Fruit fly (Drosophila melanogaster) whole organism, embryonic: ENCODE data around the gene CG31038.
A peak's percentile ranks its signal among the peaks of the same experiment; 100 is the strongest.

ENCODE experiments used
- Atf3 ChIP-seq: fragments of 200-800 bp; sonication (Bioruptor generic); optimal IDR thresholded peaks from 3 replicates; lab custom pipeline; 2016; ENCODE audit warnings: missing biosample characterization, missing genetic modification characterization
- B-H2 ChIP-seq: fragments of 200-800 bp; sonication (Bioruptor generic); optimal IDR thresholded peaks from 2 replicates; lab custom pipeline; 2018; ENCODE audit warnings: missing biosample characterization, mild to moderate bottlenecking, missing genetic modification characterization
- BEAF-32 ChIP-seq: fragments of 200-800 bp; sonication (Bioruptor generic); optimal IDR thresholded peaks from 3 replicates; lab custom pipeline; 2017; ENCODE audit warnings: missing biosample characterization, missing genetic modification characterization, mild to moderate bottlenecking, moderate library complexity, missing genetic modification reagents
- CG11695 ChIP-seq: fragments of 200-800 bp; sonication (Bioruptor generic); IDR thresholded peaks from 3 replicates; pipeline ENCODE4 v1.3.6; 2022; ENCODE audit warnings: missing biosample characterization, missing genetic modification characterization
- CG12769 ChIP-seq: fragments of 200-800 bp; sonication (Bioruptor generic); optimal IDR thresholded peaks from 2 replicates; lab custom pipeline; 2019; ENCODE audit warnings: missing biosample characterization, mild to moderate bottlenecking, missing genetic modification characterization, moderate library complexity
- CG13296 ChIP-seq: fragments of 200-800 bp; sonication (Bioruptor generic); optimal IDR thresholded peaks from 3 replicates; lab custom pipeline; 2018; ENCODE audit warnings: missing biosample characterization, mild to moderate bottlenecking, missing genetic modification characterization
- CG13775 ChIP-seq: fragments of 200-800 bp; sonication (Bioruptor generic); optimal IDR thresholded peaks from 3 replicates; lab custom pipeline; 2017; ENCODE audit warnings: missing biosample characterization, mild to moderate bottlenecking, missing genetic modification characterization
- CG16779 ChIP-seq: fragments of 200-800 bp; sonication (Bioruptor generic); IDR thresholded peaks from 2 replicates; pipeline ENCODE4 v1.3.6; 2022; ENCODE audit warnings: missing biosample characterization, missing genetic modification characterization
- CG16815 ChIP-seq: fragments of 200-800 bp; sonication (Bioruptor generic); optimal IDR thresholded peaks from 3 replicates; lab custom pipeline; 2017; ENCODE audit warnings: missing biosample characterization, mild to moderate bottlenecking, missing genetic modification characterization
- CG17186 ChIP-seq: fragments of 200-800 bp; sonication (Bioruptor generic); optimal IDR thresholded peaks from 3 replicates; lab custom pipeline; 2017; ENCODE audit warnings: missing biosample characterization, missing genetic modification reagents, missing genetic modification characterization
- CG17359 ChIP-seq: fragments of 200-800 bp; sonication (Bioruptor generic); optimal IDR thresholded peaks from 3 replicates; lab custom pipeline; 2018; ENCODE audit warnings: missing biosample characterization, mild to moderate bottlenecking, missing genetic modification characterization, moderate library complexity
- CG17912 ChIP-seq: fragments of 200-800 bp; sonication (Bioruptor generic); optimal IDR thresholded peaks from 2 replicates; lab custom pipeline; 2018; ENCODE audit warnings: missing biosample characterization, mild to moderate bottlenecking, missing genetic modification characterization
- CG2116 ChIP-seq: fragments of 200-800 bp; sonication (Bioruptor generic); optimal IDR thresholded peaks from 3 replicates; lab custom pipeline; 2018; ENCODE audit warnings: missing biosample characterization, mild to moderate bottlenecking, missing genetic modification characterization
- CG30020 ChIP-seq: fragments of 200-800 bp; optimal IDR thresholded peaks from 2 replicates; lab custom pipeline; 2019; ENCODE audit warnings: missing biosample characterization, mild to moderate bottlenecking, missing genetic modification characterization, moderate library complexity
- CG30403 ChIP-seq: fragments of 200-800 bp; sonication (Bioruptor generic); optimal IDR thresholded peaks from 3 replicates; lab custom pipeline; 2016; ENCODE audit warnings: missing biosample characterization, missing genetic modification characterization
- CG3281 ChIP-seq: fragments of 200-800 bp; sonication (Bioruptor generic); optimal IDR thresholded peaks from 3 replicates; lab custom pipeline; 2017; ENCODE audit warnings: missing biosample characterization, mild to moderate bottlenecking, missing genetic modification characterization
- CG6175 ChIP-seq: fragments of 200-800 bp; sonication (Bioruptor generic); IDR thresholded peaks from 3 replicates; pipeline ENCODE4 v1.3.6; 2022; ENCODE audit warnings: missing biosample characterization, missing genetic modification characterization
- CG6654 ChIP-seq: fragments of 200-800 bp; sonication (Bioruptor generic); optimal IDR thresholded peaks from 2 replicates; lab custom pipeline; 2017; ENCODE audit warnings: missing biosample characterization, mild to moderate bottlenecking, missing genetic modification characterization
- CG7745 ChIP-seq: fragments of 200-800 bp; sonication (Bioruptor generic); optimal IDR thresholded peaks from 2 replicates; lab custom pipeline; 2018; ENCODE audit warnings: missing biosample characterization, mild to moderate bottlenecking, missing genetic modification characterization, moderate library complexity
- CG8281 ChIP-seq: fragments of 200-800 bp; sonication (Bioruptor generic); optimal IDR thresholded peaks from 2 replicates; lab custom pipeline; 2018; ENCODE audit warnings: missing biosample characterization, mild to moderate bottlenecking, missing genetic modification characterization, moderate library complexity
- CG9797 ChIP-seq: fragments of 200-800 bp; sonication (Bioruptor generic); optimal IDR thresholded peaks from 3 replicates; lab custom pipeline; 2018; ENCODE audit warnings: missing biosample characterization, mild to moderate bottlenecking, missing genetic modification characterization
- CoRest ChIP-seq: fragments of 200-800 bp; sonication (Bioruptor generic); optimal IDR thresholded peaks from 3 replicates; lab custom pipeline; 2018; ENCODE audit warnings: missing biosample characterization, mild to moderate bottlenecking, missing genetic modification characterization, moderate library complexity
- Dfd ChIP-seq, 2 experiments: fragments of >200 bp; optimal IDR thresholded peaks; 2 replicates each; lab custom pipeline; 2017; ENCODE audit warnings: missing biosample characterization in 2 of 2, missing genetic modification characterization in 2 of 2
- Dll ChIP-seq: fragments of 200-800 bp; sonication (Bioruptor generic); IDR thresholded peaks from 4 replicates; pipeline ENCODE4 v1.3.6; 2022; ENCODE audit warnings: missing biosample characterization, missing genetic modification characterization; ENCODE audit not compliant: partially characterized antibody
- Fer2 ChIP-seq: fragments of 200-800 bp; sonication (Bioruptor generic); optimal IDR thresholded peaks from 2 replicates; lab custom pipeline; 2018; ENCODE audit warnings: missing biosample characterization, mild to moderate bottlenecking, missing genetic modification characterization, moderate library complexity
- GATAe ChIP-seq: fragments of 200-800 bp; sonication (Bioruptor generic); conservative IDR thresholded peaks from 2 replicates; pipeline ENCODE4 v1.3.6; 2022; ENCODE audit warnings: missing biosample characterization, missing genetic modification characterization
- HHEX ChIP-seq: fragments of 200-800 bp; sonication (Bioruptor generic); optimal IDR thresholded peaks from 3 replicates; lab custom pipeline; 2017; ENCODE audit warnings: missing biosample characterization, mild to moderate bottlenecking, missing genetic modification characterization, missing genetic modification reagents
- Hey ChIP-seq: fragments of 200-800 bp; sonication (Bioruptor generic); optimal IDR thresholded peaks from 3 replicates; lab custom pipeline; 2018; ENCODE audit warnings: missing biosample characterization, mild to moderate bottlenecking, missing genetic modification characterization
- Lim3 ChIP-seq: fragments of 200-800 bp; sonication (Bioruptor generic); IDR thresholded peaks from 2 replicates; pipeline ENCODE4 v1.3.6; 2022; ENCODE audit warnings: missing biosample characterization, missing genetic modification characterization
- MBD-R2 ChIP-seq: fragments of 200-800 bp; sonication (Bioruptor generic); IDR thresholded peaks from 2 replicates; pipeline ENCODE4 v1.3.6; 2022; ENCODE audit warnings: missing biosample characterization, missing genetic modification characterization
- NC2β ChIP-seq: fragments of 200-800 bp; sonication (Bioruptor generic); optimal IDR thresholded peaks from 2 replicates; lab custom pipeline; 2016; ENCODE audit warnings: missing biosample characterization, missing genetic modification characterization
- NK7.1 ChIP-seq: fragments of 200-800 bp; sonication (Bioruptor generic); optimal IDR thresholded peaks from 3 replicates; lab custom pipeline; 2016; ENCODE audit warnings: missing biosample characterization, missing genetic modification characterization
- Ptx1 ChIP-seq: fragments of 200-800 bp; sonication (Bioruptor generic); IDR thresholded peaks from 2 replicates; pipeline ENCODE4 v1.3.6; 2022; ENCODE audit warnings: missing biosample characterization, missing genetic modification characterization
- Sin3A ChIP-seq: fragments of >200 bp; optimal IDR thresholded peaks from 2 replicates; lab custom pipeline; 2018
- YL-1 ChIP-seq: fragments of 200-800 bp; sonication (Bioruptor generic); optimal IDR thresholded peaks from 3 replicates; lab custom pipeline; 2017; ENCODE audit warnings: missing biosample characterization, mild to moderate bottlenecking, missing genetic modification characterization
- aop ChIP-seq: fragments of 200-800 bp; sonication (Bioruptor generic); IDR thresholded peaks from 2 replicates; pipeline ENCODE4 v1.3.6; 2022; ENCODE audit warnings: missing biosample characterization, missing genetic modification characterization
- ara ChIP-seq: fragments of 200-800 bp; sonication (Bioruptor generic); IDR thresholded peaks from 2 replicates; pipeline ENCODE4 v1.3.6; 2022; ENCODE audit warnings: missing biosample characterization, missing genetic modification characterization
- cato ChIP-seq: fragments of 200-800 bp; sonication (Bioruptor generic); optimal IDR thresholded peaks from 2 replicates; lab custom pipeline; 2016; ENCODE audit warnings: missing biosample characterization, missing genetic modification characterization, borderline replicate concordance
- dpn ChIP-seq, 2 experiments: fragments of 200-800 bp; sonication (Bioruptor generic); optimal IDR thresholded peaks; 3 replicates each; lab custom pipeline; 2016; ENCODE audit warnings: missing biosample characterization in 2 of 2, missing genetic modification characterization in 2 of 2
- eve ChIP-seq, 2 experiments: fragments of >200 bp; optimal IDR thresholded peaks; 2 replicates each; lab custom pipeline; 2017; ENCODE audit warnings: missing biosample characterization in 2 of 2, missing genetic modification characterization in 2 of 2
- ewg ChIP-seq: fragments of 200-800 bp; sonication (Bioruptor generic); optimal IDR thresholded peaks from 3 replicates; lab custom pipeline; 2017; ENCODE audit warnings: mild to moderate bottlenecking, missing biosample characterization, missing genetic modification reagents, missing genetic modification characterization
- gfzf ChIP-seq: fragments of 200-800 bp; sonication (Bioruptor generic); optimal IDR thresholded peaks from 2 replicates; lab custom pipeline; 2016; ENCODE audit warnings: missing biosample characterization, mild to moderate bottlenecking, missing genetic modification characterization, moderate library complexity
- kah ChIP-seq: fragments of 200-800 bp; sonication (Bioruptor generic); optimal IDR thresholded peaks from 2 replicates; lab custom pipeline; 2018; ENCODE audit warnings: missing biosample characterization, mild to moderate bottlenecking, missing genetic modification characterization
- maf-S ChIP-seq: fragments of 200-800 bp; sonication (Bioruptor generic); optimal IDR thresholded peaks from 2 replicates; lab custom pipeline; 2016; ENCODE audit warnings: missing biosample characterization, missing genetic modification characterization
- odd ChIP-seq: fragments of 200-800 bp; sonication (Bioruptor generic); optimal IDR thresholded peaks from 2 replicates; lab custom pipeline; 2017; ENCODE audit warnings: missing biosample characterization, mild to moderate bottlenecking, missing genetic modification characterization
- sens-2 ChIP-seq: fragments of 200-800 bp; sonication (Bioruptor generic); IDR thresholded peaks from 2 replicates; pipeline ENCODE4 v1.3.6; 2022; ENCODE audit warnings: missing biosample characterization, missing genetic modification characterization
- tin ChIP-seq: fragments of 200-800 bp; sonication (Bioruptor generic); optimal IDR thresholded peaks from 3 replicates; lab custom pipeline; 2016; ENCODE audit warnings: missing biosample characterization, missing genetic modification characterization
- tna ChIP-seq: fragments of 200-800 bp; sonication (Bioruptor generic); IDR thresholded peaks from 2 replicates; pipeline ENCODE4 v1.3.6; 2022; ENCODE audit warnings: missing biosample characterization, missing genetic modification characterization; ENCODE audit not compliant: partially characterized antibody
- vnd ChIP-seq: fragments of 200-800 bp; sonication (Bioruptor generic); IDR thresholded peaks from 3 replicates; pipeline ENCODE4 v1.3.6; 2022; ENCODE audit warnings: missing biosample characterization, missing genetic modification characterization; ENCODE audit not compliant: partially characterized antibody

CG31038 gene

DNA sequence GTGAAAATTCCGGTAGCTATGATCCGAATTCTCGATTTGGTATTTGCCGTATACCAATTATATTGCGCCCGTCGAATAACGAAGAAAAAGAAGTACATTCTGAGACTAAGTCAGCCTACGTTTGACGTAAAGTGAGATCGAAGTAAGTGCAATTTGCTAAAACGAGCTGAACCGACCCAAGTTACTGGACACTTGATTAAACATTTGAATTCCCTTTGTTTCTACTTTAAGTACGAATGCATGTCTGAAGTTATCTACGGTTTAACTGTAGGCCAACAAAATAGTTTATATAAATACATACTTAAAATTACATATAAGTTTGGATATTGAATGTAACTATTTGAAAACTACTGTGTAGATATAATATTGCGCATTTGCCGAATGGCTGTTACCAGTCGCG is 53.4 kb downstream of the CG31038 start, which contains the start of gene alpha-Man-Ic:
Gene alpha-Man-Ic, minus strand, starts transcription at position 101 of the 400 bp plus-strand sequence.
- TF ChIP-seq CG6654 (GFP tag; lab: Kevin White, UChicago) (no peak), gfzf (GFP tag; lab: Kevin White, UChicago) (no peak), CG17912 (GFP tag; lab: Kevin White, UChicago) (no peak)

DNA sequence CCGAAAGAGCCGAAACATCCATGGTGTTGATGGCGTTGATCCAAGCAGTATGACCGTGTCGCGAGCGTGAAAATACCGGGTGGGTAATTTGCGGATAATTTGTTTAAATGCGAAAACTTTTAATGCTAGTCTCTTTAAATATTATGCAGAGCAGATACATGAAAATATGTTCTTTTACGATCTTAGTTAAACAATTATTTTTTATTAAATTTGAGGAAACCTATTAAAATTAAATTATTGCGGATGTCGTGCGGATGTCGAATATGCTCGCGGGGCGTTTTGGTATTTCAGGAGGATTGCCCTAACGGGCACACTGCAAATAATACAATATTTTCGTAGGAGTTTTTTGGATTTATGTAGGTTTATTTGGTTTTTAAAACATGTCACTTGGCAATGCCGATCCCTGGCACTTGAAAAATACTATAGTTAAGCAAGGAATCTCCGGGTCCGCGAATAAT is 56.2 kb downstream of the CG31038 start, which contains the start of the genes Cog7, CG42557 and CG42558:
Gene Cog7, minus strand, starts transcription at position 51 of the 458 bp plus-strand sequence.
Gene CG42557, plus strand, starts transcription at position 281 of the 458 bp plus-strand sequence.
Gene CG42558, plus strand, starts transcription at position 281 of the 458 bp plus-strand sequence.
- TF ChIP-seq CG8281 (no peak), maf-S (no peak), sens-2 (GFP tag; lab: Robert Waterston, UW) (no peak), aop (GFP tag; lab: Robert Waterston, UW) (no peak), CG13775 (GFP tag; lab: Kevin White, UChicago) (peak; percentile 100), CG6175 (GFP tag; lab: Robert Waterston, UW) (no peak), HHEX (GFP tag; lab: Kevin White, UChicago) (no peak), Lim3 (GFP tag; lab: Robert Waterston, UW) (no peak), CG16779 (GFP tag; lab: Robert Waterston, UW) (no peak), CG11695 (GFP tag; lab: Robert Waterston, UW) (no peak), CG30403 (GFP tag; lab: Kevin White, UChicago) (no peak), Hey (tag; lab: Kevin White, UChicago) (no peak), Fer2 (tag; lab: Kevin White, UChicago) (no peak), CG30020 (tag; lab: Kevin White, UChicago) (peak; percentile 49), gfzf (GFP tag; lab: Kevin White, UChicago) (peak; percentile 82), cato (GFP tag; lab: Kevin White, UChicago) (no peak), CG17359 (tag; lab: Kevin White, UChicago) (no peak), B-H2 (no peak), odd (GFP tag; lab: Kevin White, UChicago) (no peak), CG17186 (GFP tag; lab: Kevin White, UChicago) (no peak), Ptx1 (GFP tag; lab: Robert Waterston, UW) (no peak), CG7745 (no peak), MBD-R2 (peak; percentile 83), ara (GFP tag; lab: Robert Waterston, UW) (no peak), vnd (GFP tag; lab: Robert Waterston, UW) (no peak), kah (GFP tag; lab: Kevin White, UChicago) (no peak), CG12769 (no peak), tin (GFP tag; lab: Kevin White, UChicago) (no peak), CoRest (tag; lab: Kevin White, UChicago) (peak; percentile 2), dpn (GFP tag; optimal IDR thresholded peaks at IDR 0.05; lab: Kevin White, UChicago) (no peak), YL-1 (GFP tag; lab: Kevin White, UChicago) (peak; percentile 69), Dll (GFP tag; lab: Robert Waterston, UW) (no peak; the same call in 3 of the 4 replicates), tna (GFP tag; lab: Robert Waterston, UW) (no peak), CG2116 (peak; percentile 3), BEAF-32 (peak; percentile 22), ewg (GFP tag; lab: Kevin White, UChicago) (no peak), CG3281 (GFP tag; lab: Kevin White, UChicago) (no peak), CG16815 (GFP tag; lab: Kevin White, UChicago) (no peak), GATAe (GFP tag; lab: Robert Waterston, UW) (no peak), eve (GFP tag; optimal IDR thresholded peaks at IDR 0.05; lab: Kevin White, UChicago) (no peak), NK7.1 (GFP tag; lab: Kevin White, UChicago) (no peak), Sin3A (peak; percentile 74), Dfd (GFP tag; optimal IDR thresholded peaks at IDR 0.05; lab: Kevin White, UChicago) (no peak), Atf3 (GFP tag; lab: Kevin White, UChicago) (no peak), CG13296 (GFP tag; lab: Kevin White, UChicago) (no peak), NC2β (GFP tag; lab: Kevin White, UChicago) (no peak), CG9797 (GFP tag; lab: Kevin White, UChicago) (peak; percentile 70)
